Fruit fly (Drosophila melanogaster) whole organism, embryonic: ENCODE results near the gene CG4957.

Source experiments
- B-H1 ChIP-seq: fragments of 200-800 bp; sonication (Bioruptor generic); IDR thresholded peaks from 3 replicates; pipeline ENCODE4 v1.3.6; 2022; ENCODE audit warnings: missing biosample characterization, missing genetic modification characterization
- BtbVII ChIP-seq: fragments of 200-800 bp; sonication (Bioruptor generic); optimal IDR thresholded peaks from 3 replicates; lab custom pipeline; 2017; ENCODE audit warnings: missing biosample characterization, mild to moderate bottlenecking, missing genetic modification characterization
- CG10543 ChIP-seq: fragments of 200-800 bp; sonication (Bioruptor generic); optimal IDR thresholded peaks from 3 replicates; lab custom pipeline; 2017; ENCODE audit warnings: missing biosample characterization, mild to moderate bottlenecking, missing genetic modification characterization, moderate library complexity
- CG10959 ChIP-seq: fragments of 200-800 bp; sonication (Bioruptor generic); IDR thresholded peaks from 2 replicates; pipeline ENCODE4 v1.3.6; 2022; ENCODE audit warnings: missing biosample characterization, missing genetic modification characterization
- CG11247 ChIP-seq: fragments of 200-800 bp; sonication (Bioruptor generic); IDR thresholded peaks from 2 replicates; pipeline ENCODE4 v1.3.6; 2022; ENCODE audit warnings: missing biosample characterization, missing genetic modification characterization
- CG11504 ChIP-seq: fragments of 200-800 bp; sonication (Bioruptor generic); optimal IDR thresholded peaks from 3 replicates; lab custom pipeline; 2019; ENCODE audit warnings: missing biosample characterization, mild to moderate bottlenecking, missing genetic modification characterization, moderate library complexity
- CG11560 ChIP-seq: fragments of 200-800 bp; sonication (Bioruptor generic); IDR thresholded peaks from 3 replicates; pipeline ENCODE4 v1.3.6; 2022; ENCODE audit warnings: missing biosample characterization, missing genetic modification characterization
- CG12299 ChIP-seq: fragments of 200-800 bp; sonication (Bioruptor generic); optimal IDR thresholded peaks from 2 replicates; lab custom pipeline; 2018; ENCODE audit warnings: missing biosample characterization, mild to moderate bottlenecking, missing genetic modification characterization
- CG1233 ChIP-seq: fragments of 200-800 bp; sonication (Bioruptor generic); optimal IDR thresholded peaks from 4 replicates; lab custom pipeline; 2018; ENCODE audit warnings: missing biosample characterization, mild to moderate bottlenecking, missing genetic modification characterization
- CG14710 ChIP-seq: fragments of 200-800 bp; sonication (Bioruptor generic); optimal IDR thresholded peaks from 3 replicates; lab custom pipeline; 2019; ENCODE audit warnings: missing biosample characterization, mild to moderate bottlenecking, missing genetic modification characterization, moderate library complexity
- CG16815 ChIP-seq: fragments of 200-800 bp; sonication (Bioruptor generic); optimal IDR thresholded peaks from 3 replicates; lab custom pipeline; 2017; ENCODE audit warnings: missing biosample characterization, mild to moderate bottlenecking, missing genetic modification characterization
- CG17186 ChIP-seq: fragments of 200-800 bp; sonication (Bioruptor generic); optimal IDR thresholded peaks from 3 replicates; lab custom pipeline; 2017; ENCODE audit warnings: missing biosample characterization, missing genetic modification reagents, missing genetic modification characterization
- CG17912 ChIP-seq: fragments of 200-800 bp; sonication (Bioruptor generic); optimal IDR thresholded peaks from 2 replicates; lab custom pipeline; 2018; ENCODE audit warnings: missing biosample characterization, mild to moderate bottlenecking, missing genetic modification characterization
- CG18262 ChIP-seq: fragments of 200-800 bp; optimal IDR thresholded peaks from 3 replicates; lab custom pipeline; 2019; ENCODE audit warnings: missing biosample characterization, mild to moderate bottlenecking, missing genetic modification characterization, moderate library complexity
- CG2889 ChIP-seq: fragments of 200-800 bp; sonication (Bioruptor generic); IDR thresholded peaks from 3 replicates; pipeline ENCODE4 v1.3.6; 2022; ENCODE audit warnings: missing biosample characterization, missing genetic modification characterization
- CG31365 ChIP-seq: fragments of 200-800 bp; sonication (Bioruptor generic); optimal IDR thresholded peaks from 2 replicates; lab custom pipeline; 2018; ENCODE audit warnings: missing biosample characterization, mild to moderate bottlenecking, missing genetic modification characterization
- CG32772 ChIP-seq: fragments of 200-800 bp; sonication (Bioruptor generic); IDR thresholded peaks from 2 replicates; pipeline ENCODE4 v1.3.6; 2022; ENCODE audit warnings: missing biosample characterization, missing genetic modification characterization
- CG33557 ChIP-seq: fragments of 200-800 bp; sonication (Bioruptor generic); optimal IDR thresholded peaks from 2 replicates; lab custom pipeline; 2019; ENCODE audit warnings: missing biosample characterization, mild to moderate bottlenecking, missing genetic modification characterization, moderate library complexity
- CG4360 ChIP-seq: fragments of 200-800 bp; sonication (Bioruptor generic); IDR thresholded peaks from 2 replicates; pipeline ENCODE4 v1.3.6; 2022; ENCODE audit warnings: missing biosample characterization, missing genetic modification characterization
- CG4617 ChIP-seq: fragments of 200-800 bp; sonication (Bioruptor generic); optimal IDR thresholded peaks from 3 replicates; lab custom pipeline; 2016; ENCODE audit warnings: missing biosample characterization, missing genetic modification characterization, borderline replicate concordance
- CG4730 ChIP-seq: fragments of 200-800 bp; sonication (Bioruptor generic); IDR thresholded peaks from 2 replicates; pipeline ENCODE4 v1.3.6; 2022; ENCODE audit warnings: missing biosample characterization, missing genetic modification characterization
- CG5180 ChIP-seq: fragments of 200-800 bp; sonication (Bioruptor generic); optimal IDR thresholded peaks from 3 replicates; lab custom pipeline; 2017; ENCODE audit warnings: missing biosample characterization, missing genetic modification characterization, mild to moderate bottlenecking, moderate library complexity, missing genetic modification reagents
- CG7745 ChIP-seq: fragments of 200-800 bp; sonication (Bioruptor generic); optimal IDR thresholded peaks from 2 replicates; lab custom pipeline; 2018; ENCODE audit warnings: missing biosample characterization, mild to moderate bottlenecking, missing genetic modification characterization, moderate library complexity
- ERR ChIP-seq: fragments of 200-800 bp; sonication (Bioruptor generic); optimal IDR thresholded peaks from 2 replicates; lab custom pipeline; 2016; ENCODE audit warnings: missing biosample characterization, missing genetic modification characterization
- Ets97D ChIP-seq: fragments of 200-800 bp; sonication (Bioruptor generic); optimal IDR thresholded peaks from 3 replicates; lab custom pipeline; 2016; ENCODE audit warnings: missing biosample characterization, missing genetic modification characterization
- H2.0 ChIP-seq: fragments of 200-800 bp; sonication (Bioruptor generic); IDR thresholded peaks from 2 replicates; pipeline ENCODE4 v1.3.6; 2022; ENCODE audit warnings: missing biosample characterization, missing genetic modification characterization
- Lim3 ChIP-seq: fragments of 200-800 bp; sonication (Bioruptor generic); IDR thresholded peaks from 2 replicates; pipeline ENCODE4 v1.3.6; 2022; ENCODE audit warnings: missing biosample characterization, missing genetic modification characterization
- NFAT ChIP-seq: fragments of 200-800 bp; sonication (Bioruptor generic); IDR thresholded peaks from 2 replicates; pipeline ENCODE4 v1.3.6; 2022; ENCODE audit warnings: missing biosample characterization, missing genetic modification characterization
- Nf-YA ChIP-seq: fragments of 200-800 bp; sonication (Bioruptor generic); IDR thresholded peaks from 2 replicates; pipeline ENCODE4 v1.3.6; 2022; ENCODE audit warnings: missing biosample characterization, missing genetic modification characterization
- Pdp1 ChIP-seq, 2 experiments: fragments of 200-800 bp; sonication (Bioruptor generic); optimal IDR thresholded peaks; 3 replicates each; lab custom pipeline; 2016; ENCODE audit warnings: missing biosample characterization in 2 of 2, missing genetic modification characterization in 2 of 2, mild to moderate bottlenecking in 1 of 2, moderate library complexity in 1 of 2
- Usf ChIP-seq: fragments of 200-800 bp; sonication (Bioruptor generic); optimal IDR thresholded peaks from 2 replicates; lab custom pipeline; 2017; ENCODE audit warnings: missing genotype, missing biosample characterization, missing genetic modification characterization
- al ChIP-seq: fragments of 200-800 bp; sonication (Bioruptor generic); IDR thresholded peaks from 2 replicates; pipeline ENCODE4 v1.3.6; 2022; ENCODE audit warnings: missing biosample characterization, missing genetic modification characterization
- aop ChIP-seq: fragments of 200-800 bp; sonication (Bioruptor generic); IDR thresholded peaks from 2 replicates; pipeline ENCODE4 v1.3.6; 2022; ENCODE audit warnings: missing biosample characterization, missing genetic modification characterization
- br ChIP-seq: fragments of >200 bp; optimal IDR thresholded peaks from 2 replicates; lab custom pipeline; 2017
- fru ChIP-seq: fragments of >200 bp; optimal IDR thresholded peaks from 2 replicates; lab custom pipeline; 2017
- fu2 ChIP-seq: fragments of 200-800 bp; sonication (Bioruptor generic); optimal IDR thresholded peaks from 2 replicates; lab custom pipeline; 2016; ENCODE audit warnings: missing biosample characterization, missing genetic modification characterization
- gcm ChIP-seq: fragments of 200-800 bp; sonication (Bioruptor generic); optimal IDR thresholded peaks from 2 replicates; lab custom pipeline; 2019; ENCODE audit warnings: missing biosample characterization, mild to moderate bottlenecking, missing genetic modification characterization, moderate library complexity
- inv ChIP-seq: fragments of 200-800 bp; sonication (Bioruptor generic); IDR thresholded peaks from 2 replicates; pipeline ENCODE4 v1.3.6; 2022; ENCODE audit warnings: missing biosample characterization, missing genetic modification characterization; ENCODE audit not compliant: partially characterized antibody
- lilli ChIP-seq: fragments of 200-800 bp; sonication (Bioruptor generic); optimal IDR thresholded peaks from 3 replicates; lab custom pipeline; 2016; ENCODE audit warnings: missing biosample characterization, missing genetic modification characterization
- lov ChIP-seq, 2 experiments: fragments of 200-800 bp in 1 of 2; fragments of >200 bp in 1 of 2; sonication (Bioruptor generic) in 1 of 2; IDR thresholded peaks in 1 of 2; optimal IDR thresholded peaks in 1 of 2; 2 replicates in 1 of 2; 3 replicates in 1 of 2; pipeline versions ENCODE4 v1.3.6 to Lab custom; 2017 to 2022; ENCODE audit warnings: missing biosample characterization in 1 of 2, missing genetic modification characterization in 1 of 2
- mld ChIP-seq: fragments of 200-800 bp; sonication (Bioruptor generic); IDR thresholded peaks from 3 replicates; pipeline ENCODE4 v1.3.6; 2022; ENCODE audit warnings: missing biosample characterization, missing genetic modification characterization; ENCODE audit not compliant: partially characterized antibody
- nom ChIP-seq: fragments of 200-800 bp; sonication (Bioruptor generic); optimal IDR thresholded peaks from 2 replicates; lab custom pipeline; 2017; ENCODE audit warnings: missing biosample characterization, missing genetic modification characterization, mild to moderate bottlenecking, moderate library complexity, missing genetic modification reagents
- odd ChIP-seq: fragments of 200-800 bp; sonication (Bioruptor generic); optimal IDR thresholded peaks from 2 replicates; lab custom pipeline; 2017; ENCODE audit warnings: missing biosample characterization, mild to moderate bottlenecking, missing genetic modification characterization
- peb ChIP-seq: fragments of 200-800 bp; sonication (Bioruptor generic); IDR thresholded peaks from 2 replicates; pipeline ENCODE4 v1.3.6; 2022; ENCODE audit warnings: missing biosample characterization, missing genetic modification characterization
- pho ChIP-seq: fragments of 200-800 bp; sonication (Bioruptor generic); optimal IDR thresholded peaks from 2 replicates; lab custom pipeline; 2016; ENCODE audit warnings: missing biosample characterization, missing genetic modification characterization
- shn ChIP-seq: fragments of 200-800 bp; sonication (Bioruptor generic); optimal IDR thresholded peaks from 3 replicates; lab custom pipeline; 2016; ENCODE audit warnings: missing biosample characterization, missing genetic modification characterization
- sisA ChIP-seq: fragments of 200-800 bp; sonication (Bioruptor generic); IDR thresholded peaks from 2 replicates; pipeline ENCODE4 v1.3.6; 2022; ENCODE audit warnings: missing biosample characterization, missing genetic modification characterization
- slp2 ChIP-seq: fragments of 200-800 bp; sonication (Bioruptor generic); optimal IDR thresholded peaks from 2 replicates; lab custom pipeline; 2016; ENCODE audit warnings: missing biosample characterization, missing genetic modification characterization
- sna ChIP-seq: fragments of 200-800 bp; sonication (Bioruptor generic); IDR thresholded peaks from 2 replicates; pipeline ENCODE4 v1.3.6; 2022; ENCODE audit warnings: missing biosample characterization, missing genetic modification characterization; ENCODE audit not compliant: partially characterized antibody
- ssp ChIP-seq: fragments of 200-800 bp; sonication (Bioruptor generic); IDR thresholded peaks from 2 replicates; pipeline ENCODE4 v1.3.6; 2022; ENCODE audit warnings: missing biosample characterization, missing genetic modification characterization
- ttk ChIP-seq: fragments of 200-800 bp; sonication (Bioruptor generic); IDR thresholded peaks from 2 replicates; pipeline ENCODE4 v2.1.2; 2022; ENCODE audit warnings: missing biosample characterization, missing genetic modification characterization
- tx ChIP-seq: fragments of 200-800 bp; sonication (Bioruptor generic); optimal IDR thresholded peaks from 2 replicates; lab custom pipeline; 2016; ENCODE audit warnings: missing biosample characterization, missing genetic modification characterization

Gene CG4957

DNA sequence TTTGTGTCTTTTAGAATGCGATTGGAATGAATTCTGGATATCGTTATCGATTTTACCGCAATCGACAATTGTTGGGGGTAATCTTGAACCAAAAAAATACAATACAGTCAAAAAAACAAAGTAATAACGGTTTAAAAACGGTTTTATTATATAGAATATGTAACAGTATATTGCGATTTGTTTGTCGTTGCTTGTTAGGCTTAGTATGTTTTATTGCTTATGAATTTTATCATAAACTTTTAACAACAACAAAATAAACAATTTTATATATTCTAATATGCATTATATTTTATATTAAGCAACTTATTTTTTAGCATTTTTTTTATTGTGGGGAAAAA is 31.1 kb downstream of the CG4957 start, which contains the start of gene CYLD (continued):
- TF ChIP-seq CG7745 (tag; lab: Kevin White, UChicago), result no peak
- no peak for TF ChIP-seq shn (GFP tag; lab: Kevin White, UChicago)
- TF ChIP-seq slp2, result no peak
- peak; percentile 61; the same call in 1 of the 3 replicates for TF ChIP-seq B-H1 (GFP tag; lab: Robert Waterston, UW)
- TF ChIP-seq H2.0 (GFP tag; lab: Robert Waterston, UW), result peak; percentile 66
- TF ChIP-seq ERR (GFP tag; lab: Kevin White, UChicago), result no peak
- no peak for TF ChIP-seq ssp
- no peak for TF ChIP-seq CG32772 (GFP tag; lab: Robert Waterston, UW)
- no peak for TF ChIP-seq NFAT (GFP tag; lab: Robert Waterston, UW)
- peak; percentile 75 for TF ChIP-seq CG12299 (tag; lab: Kevin White, UChicago)
- TF ChIP-seq CG1233 (GFP tag; lab: Kevin White, UChicago), result peak; percentile 62
- TF ChIP-seq CG4360 (GFP tag; lab: Robert Waterston, UW), result no peak
- TF ChIP-seq lov (optimal IDR thresholded peaks at IDR 0.05; lab: Kevin White, UChicago), result no peak
- TF ChIP-seq lov (GFP tag; IDR thresholded peaks at IDR 0.05; lab: Robert Waterston, UW), result no peak; the same call in 2 of the 3 replicates
- TF ChIP-seq CG18262 (tag; lab: Kevin White, UChicago), result peak; percentile 83
- TF ChIP-seq inv (GFP tag; lab: Robert Waterston, UW), result no peak
- TF ChIP-seq CG17912 (GFP tag; lab: Kevin White, UChicago), result no peak
- TF ChIP-seq ttk (GFP tag; lab: Robert Waterston, UW), result no peak
- peak; percentile 41 for TF ChIP-seq BtbVII (GFP tag; lab: Kevin White, UChicago)
- peak; percentile 6 for TF ChIP-seq CG33557 (GFP tag; lab: Kevin White, UChicago)
- no peak for TF ChIP-seq fru (lab: Kevin White, UChicago)
- TF ChIP-seq Lim3, result no peak
- TF ChIP-seq CG11247 (GFP tag; lab: Robert Waterston, UW), result no peak
- TF ChIP-seq al, result no peak; the same call in 1 of the 2 replicates
- no peak for TF ChIP-seq sisA
- TF ChIP-seq CG14710, result peak; percentile 75
- no peak for TF ChIP-seq CG5180 (GFP tag; lab: Kevin White, UChicago)
- no peak for TF ChIP-seq CG2889
- peak; percentile 79 for TF ChIP-seq CG11504 (tag; lab: Kevin White, UChicago)
- TF ChIP-seq Nf-YA (GFP tag; lab: Robert Waterston, UW), result 0 out of 2 replicates have a peak, but pooled peaks have one; percentile 35
- TF ChIP-seq sna (GFP tag; lab: Robert Waterston, UW), result no peak
- TF ChIP-seq CG17186 (GFP tag; lab: Kevin White, UChicago), result no peak
- TF ChIP-seq Ets97D (GFP tag; lab: Kevin White, UChicago), result peak; percentile 25
- TF ChIP-seq Pdp1 (GFP tag; optimal IDR thresholded peaks at IDR 0.05; lab: Kevin White, UChicago), result peak in 1 of 2 experiments; percentile 26
- TF ChIP-seq CG10543 (GFP tag; lab: Kevin White, UChicago), result no peak
- TF ChIP-seq CG31365, result no peak
- TF ChIP-seq gcm, result peak; percentile 73
- TF ChIP-seq nom (GFP tag; lab: Kevin White, UChicago), result peak; percentile 26
- no peak for TF ChIP-seq br (lab: Kevin White, UChicago)
- no peak for TF ChIP-seq CG4730
- no peak for TF ChIP-seq peb
- TF ChIP-seq CG11560 (tag; lab: Robert Waterston, UW), result no peak
- peak; percentile 25 for TF ChIP-seq tx (GFP tag; lab: Kevin White, UChicago)
- no peak for TF ChIP-seq Usf (GFP tag; lab: Kevin White, UChicago)
- peak; percentile 70 for TF ChIP-seq odd
- peak; percentile 33 for TF ChIP-seq CG4617 (GFP tag; lab: Kevin White, UChicago)
- TF ChIP-seq mld (GFP tag; lab: Robert Waterston, UW), result no peak
- TF ChIP-seq lilli (GFP tag; lab: Kevin White, UChicago), result peak; percentile 53
- TF ChIP-seq fu2 (GFP tag; lab: Kevin White, UChicago), result no peak
- TF ChIP-seq CG16815 (GFP tag; lab: Kevin White, UChicago), result no peak
- peak; percentile 18 for TF ChIP-seq pho (GFP tag; lab: Kevin White, UChicago)
- no peak for TF ChIP-seq CG10959 (GFP tag; lab: Robert Waterston, UW)
- TF ChIP-seq aop (GFP tag; lab: Robert Waterston, UW), result no peak
